Worm (Caenorhabditis elegans) whole organism, young adult: ENCODE data around the gene F11D11.3.
A peak's percentile ranks its signal among the peaks of the same experiment; 100 is the strongest.

Source experiments
- B0261.1 ChIP-seq: sonication (generic microtip); optimal IDR thresholded peaks from 2 replicates; lab custom pipeline; 2016; ENCODE audit warnings: mild to moderate bottlenecking, missing genetic modification characterization, moderate library complexity, missing compliant biosample characterization
- B0336.3 ChIP-seq: fragments of 200-800 bp; sonication (Bioruptor generic); IDR thresholded peaks from 2 replicates; pipeline ENCODE4 v1.3.6; 2022; ENCODE audit warnings: missing genetic modification characterization, missing compliant biosample characterization
- F49E8.2 ChIP-seq: sonication (generic microtip); optimal IDR thresholded peaks from 3 replicates; lab custom pipeline; 2017; ENCODE audit warnings: missing genetic modification characterization, mild to moderate bottlenecking, missing compliant biosample characterization, antibody characterized with exemption, moderate library complexity; ENCODE audit not compliant: insufficient read depth
- F55B11.4 ChIP-seq: sonication (generic microtip); optimal IDR thresholded peaks from 2 replicates; lab custom pipeline; 2016; ENCODE audit warnings: missing compliant biosample characterization, missing genetic modification characterization, borderline replicate concordance; ENCODE audit not compliant: insufficient read depth
- Y53F4B.3 ChIP-seq: fragments of 200-800 bp; sonication (Bioruptor generic); IDR thresholded peaks from 2 replicates; pipeline ENCODE4 v1.3.6; 2022; ENCODE audit warnings: missing genetic modification reagents, missing genetic modification characterization, missing compliant biosample characterization
- Y95B8A.8 ChIP-seq: fragments of 200-800 bp; sonication (Bioruptor generic); IDR thresholded peaks from 2 replicates; pipeline ENCODE4 v1.3.6; 2022; ENCODE audit warnings: missing genetic modification reagents, missing genetic modification characterization, missing compliant biosample characterization
- aptf-3 ChIP-seq: fragments of 200-800 bp; sonication (Bioruptor generic); IDR thresholded peaks from 2 replicates; pipeline ENCODE4 v1.3.6; 2022; ENCODE audit warnings: missing genetic modification characterization, missing compliant biosample characterization
- athp-1 ChIP-seq: sonication (generic microtip); optimal IDR thresholded peaks from 2 replicates; lab custom pipeline; 2017; ENCODE audit warnings: mild to moderate bottlenecking, missing genetic modification characterization, missing compliant biosample characterization
- ccch-3 ChIP-seq: fragments of 200-800 bp; sonication (Bioruptor generic); optimal IDR thresholded peaks from 2 replicates; lab custom pipeline; 2018; ENCODE audit warnings: mild to moderate bottlenecking, missing genetic modification characterization, missing compliant biosample characterization
- ceh-100 ChIP-seq: fragments of 200-800 bp; sonication (Bioruptor generic); IDR thresholded peaks from 2 replicates; pipeline ENCODE4 v1.3.6; 2022; ENCODE audit warnings: missing genetic modification reagents, missing genetic modification characterization, missing compliant biosample characterization
- ceh-40 ChIP-seq: fragments of 200-800 bp; sonication (Bioruptor generic); IDR thresholded peaks from 2 replicates; pipeline ENCODE4 v1.3.6; 2022; ENCODE audit warnings: missing genetic modification characterization, missing compliant biosample characterization
- ceh-91 ChIP-seq: fragments of 200-800 bp; sonication (Bioruptor generic); IDR thresholded peaks from 2 replicates; pipeline ENCODE4 v1.3.6; 2022; ENCODE audit warnings: missing genetic modification reagents, missing genetic modification characterization, missing compliant biosample characterization
- dox-1 ChIP-seq: fragments of 200-800 bp; sonication (Bioruptor generic); IDR thresholded peaks from 2 replicates; pipeline ENCODE4 v1.3.6; 2022; ENCODE audit warnings: missing genetic modification reagents, missing genetic modification characterization, missing compliant biosample characterization
- dpff-1 ChIP-seq: sonication (generic microtip); optimal IDR thresholded peaks from 2 replicates; lab custom pipeline; 2017; ENCODE audit warnings: mild to moderate bottlenecking, missing genetic modification characterization, missing compliant biosample characterization
- efl-1 ChIP-seq: fragments of 150-350 bp; optimal IDR thresholded peaks from 2 replicates; lab custom pipeline; 2014; ENCODE audit warnings: missing biosample characterization, missing genetic modification reagents, missing genetic modification characterization
- egl-18 ChIP-seq: fragments of 200-800 bp; sonication (Bioruptor generic); IDR thresholded peaks from 2 replicates; pipeline ENCODE4 v1.3.6; 2022; ENCODE audit warnings: missing genetic modification reagents, missing genetic modification characterization, missing compliant biosample characterization
- hmg-1.2 ChIP-seq: fragments of 200-800 bp; sonication (Bioruptor generic); IDR thresholded peaks from 2 replicates; pipeline ENCODE4 v1.3.6; 2022; ENCODE audit warnings: missing genetic modification reagents, missing genetic modification characterization, missing compliant biosample characterization
- hmg-20 ChIP-seq: fragments of 200-800 bp; sonication (Bioruptor generic); IDR thresholded peaks from 2 replicates; pipeline ENCODE4 v1.3.6; 2022; ENCODE audit warnings: missing genetic modification reagents, missing genetic modification characterization, missing compliant biosample characterization
- hrde-1 ChIP-seq: sonication (generic microtip); optimal IDR thresholded peaks from 2 replicates; lab custom pipeline; 2016; ENCODE audit warnings: missing genetic modification characterization, mild to moderate bottlenecking, missing compliant biosample characterization, moderate library complexity, missing genotype, missing genetic modification reagents, borderline replicate concordance
- let-526 ChIP-seq: fragments of 200-800 bp; sonication (Bioruptor generic); IDR thresholded peaks from 2 replicates; pipeline ENCODE4 v1.3.6; 2022; ENCODE audit warnings: missing genetic modification reagents, missing genetic modification characterization, missing compliant biosample characterization
- let-607 ChIP-seq, 2 experiments: fragments of 200-800 bp in 1 of 2; sonication (Bioruptor generic) in 1 of 2; sonication (generic microtip) in 1 of 2; optimal IDR thresholded peaks; 2 replicates each; lab custom pipeline; 2016 to 2018; ENCODE audit warnings: mild to moderate bottlenecking in 2 of 2, missing compliant biosample characterization in 2 of 2, missing genetic modification characterization in 2 of 2, moderate library complexity in 2 of 2, missing genotype in 1 of 2
- lin-26 ChIP-seq: fragments of 200-800 bp; sonication (Bioruptor generic); IDR thresholded peaks from 2 replicates; pipeline ENCODE4 v1.3.6; 2022; ENCODE audit warnings: missing genetic modification reagents, missing genetic modification characterization, missing compliant biosample characterization
- lin-35 ChIP-seq, 3 experiments: fragments of 150-350 bp in 2 of 3; sonication (generic microtip) in 1 of 3; optimal IDR thresholded peaks; 2 replicates each; lab custom pipeline; 2014 to 2018; ENCODE audit warnings: missing biosample characterization in 3 of 3, missing genetic modification characterization in 3 of 3, missing genetic modification reagents in 3 of 3
- lin-40 ChIP-seq: sonication (generic microtip); optimal IDR thresholded peaks from 2 replicates; lab custom pipeline; 2016; ENCODE audit warnings: missing genetic modification characterization, mild to moderate bottlenecking, missing compliant biosample characterization, missing genotype, missing genetic modification reagents
- madf-3 ChIP-seq: fragments of 200-800 bp; sonication (Bioruptor generic); IDR thresholded peaks from 2 replicates; pipeline ENCODE4 v1.3.6; 2022; ENCODE audit warnings: missing genetic modification reagents, missing genetic modification characterization, missing compliant biosample characterization
- nhr-27 ChIP-seq: fragments of 200-800 bp; sonication (Bioruptor generic); optimal IDR thresholded peaks from 2 replicates; lab custom pipeline; 2018; ENCODE audit warnings: mild to moderate bottlenecking, missing genetic modification characterization, moderate library complexity, missing compliant biosample characterization
- pbrm-1 ChIP-seq: fragments of 200-800 bp; sonication (Bioruptor generic); IDR thresholded peaks from 2 replicates; pipeline ENCODE4 v1.3.6; 2022; ENCODE audit warnings: missing genetic modification reagents, missing genetic modification characterization, missing compliant biosample characterization
- pha-4 ChIP-seq: fragments of 150-350 bp; sonication (generic microtip); optimal IDR thresholded peaks from 2 replicates; lab custom pipeline; 2014; ENCODE audit warnings: missing biosample characterization, missing genetic modification reagents, missing genetic modification characterization
- rcor-1 ChIP-seq: fragments of 200-800 bp; sonication (Bioruptor generic); IDR thresholded peaks from 2 replicates; pipeline ENCODE4 v1.3.6; 2022; ENCODE audit warnings: missing genetic modification reagents, missing genetic modification characterization, missing compliant biosample characterization
- repo-1 ChIP-seq: sonication (generic microtip); optimal IDR thresholded peaks from 2 replicates; lab custom pipeline; 2017; ENCODE audit warnings: mild to moderate bottlenecking, missing genetic modification characterization, missing compliant biosample characterization
- sea-2 ChIP-seq: fragments of 200-800 bp; sonication (Bioruptor generic); IDR thresholded peaks from 2 replicates; pipeline ENCODE4 v1.3.6; 2022; ENCODE audit warnings: missing genetic modification characterization, missing compliant biosample characterization
- somi-1 ChIP-seq: fragments of 200-800 bp; sonication (Bioruptor generic); optimal IDR thresholded peaks from 2 replicates; lab custom pipeline; 2018; ENCODE audit warnings: mild to moderate bottlenecking, missing genetic modification characterization, missing compliant biosample characterization
- unc-130 ChIP-seq: sonication (generic microtip); optimal IDR thresholded peaks from 2 replicates; lab custom pipeline; 2016; ENCODE audit warnings: missing genetic modification reagents, missing genetic modification characterization, missing compliant biosample characterization
- unc-62 ChIP-seq: fragments of 150-350 bp; optimal IDR thresholded peaks from 2 replicates; lab custom pipeline; 2014; ENCODE audit warnings: missing biosample characterization, missing genetic modification reagents, missing genetic modification characterization
- zfh-2 ChIP-seq: fragments of 200-800 bp; sonication (Bioruptor generic); conservative IDR thresholded peaks from 2 replicates; pipeline ENCODE4 v1.3.6; 2022; ENCODE audit warnings: missing genetic modification reagents, missing genetic modification characterization, missing compliant biosample characterization
- ztf-18 ChIP-seq: sonication (generic microtip); optimal IDR thresholded peaks from 2 replicates; lab custom pipeline; 2016; ENCODE audit warnings: missing genotype, mild to moderate bottlenecking, missing genetic modification characterization, missing compliant biosample characterization
- ztf-22 ChIP-seq: fragments of 200-800 bp; sonication (Bioruptor generic); optimal IDR thresholded peaks from 2 replicates; lab custom pipeline; 2018; ENCODE audit warnings: mild to moderate bottlenecking, missing genetic modification characterization, moderate library complexity, missing compliant biosample characterization
- ztf-25 ChIP-seq: fragments of 200-800 bp; sonication (Bioruptor generic); IDR thresholded peaks from 2 replicates; pipeline ENCODE4 v1.3.6; 2022; ENCODE audit warnings: missing genetic modification reagents, missing genetic modification characterization, missing compliant biosample characterization
- ztf-26 ChIP-seq: sonication (generic microtip); optimal IDR thresholded peaks from 2 replicates; lab custom pipeline; 2017; ENCODE audit warnings: missing genetic modification characterization, missing compliant biosample characterization
- ztf-28 ChIP-seq: fragments of 200-800 bp; sonication (Bioruptor generic); IDR thresholded peaks from 2 replicates; pipeline ENCODE4 v1.3.6; 2022; ENCODE audit warnings: missing genetic modification reagents, missing genetic modification characterization, missing compliant biosample characterization
- ztf-3 ChIP-seq: fragments of 200-800 bp; sonication (Bioruptor generic); optimal IDR thresholded peaks from 2 replicates; lab custom pipeline; 2018; ENCODE audit warnings: mild to moderate bottlenecking, missing genetic modification characterization, missing compliant biosample characterization

Gene F11D11.3

ce11 chrV:18760174-18760573, at the start of gene F11D11.3:
Gene F11D11.3 (minus strand): TSS chrV:18760274.
- TF ChIP-seq Y53F4B.3 (no peak), ztf-18 (tag; lab: Kevin White, UChicago) (no peak), let-607 (tag; optimal IDR thresholded peaks at IDR 0.05; lab: Kevin White, UChicago) (no peak), aptf-3 (no peak), zfh-2 (GFP tag; lab: Robert Waterston, UW) (no peak), rcor-1 (GFP tag; lab: Robert Waterston, UW) (no peak), ztf-25 (GFP tag; lab: Robert Waterston, UW) (no peak), somi-1 (no peak), dpff-1 (tag; lab: Kevin White, UChicago) (no peak), hrde-1 (tag; lab: Kevin White, UChicago) (no peak), Y95B8A.8 (GFP tag; lab: Robert Waterston, UW) (no peak), pha-4 (tag; lab: Kevin White, UChicago) (no peak), unc-62 (GFP tag; lab: Kevin White, UChicago) (no peak), lin-40 (tag; lab: Kevin White, UChicago) (no peak), pbrm-1 (GFP tag; lab: Robert Waterston, UW) (no peak)
- TF ChIP-seq, all 124 proteins: peak for 0

ce11 chrV:18808621-18809020, 48.5 kb upstream of the F11D11.3 start, which contains the start of gene C54E10.6:
Gene C54E10.6 (minus strand): TSS chrV:18808729.
- TF ChIP-seq zfh-2 (GFP tag; lab: Robert Waterston, UW) (0 out of 2 replicates have a peak, but pooled peaks have one; percentile 38), sea-2 (no peak), ceh-91 (GFP tag; lab: Robert Waterston, UW) (no peak), hmg-1.2 (GFP tag; lab: Robert Waterston, UW) (peak; percentile 63; the same call in 1 of the 2 replicates)

ce11 chrV:18806409-18806808, 46.3 kb upstream of the F11D11.3 start, which contains the start of gene sri-10:
Gene sri-10 (minus strand): TSS chrV:18806509.
- TF ChIP-seq lin-26 = no peak
- TF ChIP-seq F49E8.2 (tag; lab: Kevin White, UChicago) = no peak
- no peak for TF ChIP-seq ztf-28 (GFP tag; lab: Robert Waterston, UW)
- TF ChIP-seq lin-35 (GFP tag; optimal IDR thresholded peaks at IDR 0.05; lab: Kevin White, UChicago) = no peak
- TF ChIP-seq athp-1 = no peak
- no peak for TF ChIP-seq ceh-100 (GFP tag; lab: Robert Waterston, UW)
- TF ChIP-seq ztf-22 (GFP tag; lab: Kevin White, UChicago) = no peak
- TF ChIP-seq ccch-3 = no peak
- no peak for TF ChIP-seq dox-1 (GFP tag; lab: Robert Waterston, UW)

- TF ChIP-seq B0336.3 (GFP tag; lab: Robert Waterston, UW) (no peak), B0261.1 (tag; lab: Kevin White, UChicago) (no peak), ztf-3 (GFP tag; lab: Kevin White, UChicago) (no peak), F55B11.4 (no peak)
Measured at ce11 chrV:18803260-18803659, 43.2 kb upstream of the F11D11.3 start, which contains the start of gene C54E10.10. Gene C54E10.10 (minus strand): TSS chrV:18803360.

ce11 chrV:18802077-18802476, 42.0 kb upstream of the F11D11.3 start, which contains the start of gene C54E10.11:
Gene C54E10.11 (minus strand): TSS chrV:18802177.
- TF ChIP-seq ztf-26 (tag; lab: Kevin White, UChicago) (no peak), ztf-25 (GFP tag; lab: Robert Waterston, UW) (no peak), unc-62 (GFP tag; lab: Kevin White, UChicago) (no peak), efl-1 (no peak), unc-130 (GFP tag; lab: Kevin White, UChicago) (no peak), nhr-27 (tag; lab: Kevin White, UChicago) (no peak), madf-3 (no peak), athp-1 (no peak), repo-1 (tag; lab: Kevin White, UChicago) (no peak), hmg-20 (GFP tag; lab: Robert Waterston, UW) (no peak), Y95B8A.8 (GFP tag; lab: Robert Waterston, UW) (no peak), egl-18 (GFP tag; lab: Robert Waterston, UW) (no peak), let-526 (GFP tag; lab: Robert Waterston, UW) (no peak), ceh-40 (GFP tag; lab: Robert Waterston, UW) (no peak), ztf-22 (GFP tag; lab: Kevin White, UChicago) (no peak)
